Worm (Caenorhabditis elegans) whole organism, late embryonic: ENCODE data around the gene spe-36.

Experiments
- dmd-4 ChIP-seq: sonication (generic microtip); optimal IDR thresholded peaks from 2 replicates; lab custom pipeline; 2016; ENCODE audit warnings: borderline replicate concordance, missing genetic modification characterization, missing compliant biosample characterization
- fax-1 ChIP-seq: sonication (generic microtip); optimal IDR thresholded peaks from 2 replicates; lab custom pipeline; 2016; ENCODE audit warnings: missing genotype, missing genetic modification characterization, missing compliant biosample characterization
- pax-1 ChIP-seq: fragments of 150-350 bp; optimal IDR thresholded peaks from 2 replicates; lab custom pipeline; 2014; ENCODE audit warnings: missing biosample characterization, missing genetic modification characterization

DNA sequence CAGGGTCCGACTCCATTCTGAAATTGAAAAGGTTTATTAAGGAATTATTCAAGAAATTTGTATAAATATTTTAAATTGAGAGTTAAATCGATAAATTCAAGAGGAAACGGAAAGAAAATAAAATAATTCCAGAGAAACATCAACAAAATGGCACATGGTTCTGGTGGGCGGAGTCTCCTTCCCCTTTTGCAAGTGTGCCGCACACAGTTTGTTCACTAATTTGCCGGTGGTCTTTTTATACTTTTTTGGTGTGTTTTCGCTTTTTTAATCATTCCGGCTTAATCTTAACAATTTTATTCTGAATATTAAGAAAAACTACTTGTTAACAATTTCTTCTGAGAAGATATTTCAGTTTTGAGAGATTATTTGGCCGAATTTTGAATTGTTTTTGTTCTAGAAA is 12.8 kb upstream of the spe-36 start, which contains the start of the genes ragc-1 and Y24F12A.1:
- TF ChIP-seq dmd-4 (tag; lab: Kevin White, UChicago): no peak
- TF ChIP-seq fax-1: no peak
- no peak for TF ChIP-seq pax-1 (tag; lab: Kevin White, UChicago)
